Worm (Caenorhabditis elegans): ENCODE data around the gene F28H7.8.

ce11 chrV:10731989-10732472, 26.7 kb upstream of the F28H7.8 start, which contains the start of gene T28B11.1:
- no peak for TF ChIP-seq nhr-28 (tag; optimal IDR thresholded peaks at IDR 0.05)
- no peak for TF ChIP-seq snpc-4 (tag; optimal IDR thresholded peaks at IDR 0.05)
- TF ChIP-seq sptf-1 (tag; optimal IDR thresholded peaks at IDR 0.05), result no peak
- TF ChIP-seq pha-4 (tag; optimal IDR thresholded peaks at IDR 0.05), result no peak
- TF ChIP-seq ceh-43 (GFP tag; optimal IDR thresholded peaks at IDR 0.05), result no peak
- no peak for TF ChIP-seq mep-1 (tag; optimal IDR thresholded peaks at IDR 0.05)
- TF ChIP-seq lin-13 (tag; optimal IDR thresholded peaks at IDR 0.05), result no peak
- no peak for TF ChIP-seq unc-62 (GFP tag; optimal IDR thresholded peaks at IDR 0.05)
- no peak for TF ChIP-seq elt-1 (tag; optimal IDR thresholded peaks at IDR 0.05; ENCODE audit: borderline replicate concordance, insufficient read depth)
- no peak for TF ChIP-seq unc-39 (tag; optimal IDR thresholded peaks at IDR 0.05)
- TF ChIP-seq zip-8 (tag; optimal IDR thresholded peaks at IDR 0.05), result no peak
